Worm (Caenorhabditis elegans) whole organism, young adult: ENCODE measurements around the gene B0554.1.

Experiments used
- attf-3 ChIP-seq: fragments of 200-800 bp; sonication (Bioruptor generic); conservative IDR thresholded peaks from 2 replicates; pipeline ENCODE4 v1.3.6; 2022; ENCODE audit warnings: missing genetic modification reagents, missing genetic modification characterization, missing compliant biosample characterization
- attf-5 ChIP-seq: fragments of 200-800 bp; sonication (Bioruptor generic); optimal IDR thresholded peaks from 2 replicates; lab custom pipeline; 2018; ENCODE audit warnings: mild to moderate bottlenecking, missing genetic modification characterization, missing compliant biosample characterization
- him-1 ChIP-seq: sonication (generic microtip); optimal IDR thresholded peaks from 2 replicates; lab custom pipeline; 2016; ENCODE audit warnings: missing genotype, missing genetic modification reagents, missing genetic modification characterization, missing compliant biosample characterization

- no peak for TF ChIP-seq attf-3 (GFP tag; lab: Robert Waterston, UW)
- no peak for TF ChIP-seq attf-5 (GFP tag; lab: Kevin White, UChicago)
- no peak for TF ChIP-seq him-1 (tag; lab: Kevin White, UChicago)
These were observed 10.9 kb downstream of the B0554.1 start, which contains the start of gene srh-35 for ce11 chrV:449130-449529.
